Worm (Caenorhabditis elegans) whole organism, L4/young adult: ENCODE measurements around the gene R09A8.1.
"Not testable (repeated sequence)": the region's sequence is repeated elsewhere in the genome, so short reads cannot be mapped to it uniquely, and the experiment has no call there.

Experiments
- W03F9.2 ChIP-seq: fragments of 150-350 bp; optimal IDR thresholded peaks from 2 replicates; lab custom pipeline; 2014; ENCODE audit warnings: missing biosample characterization, missing genetic modification characterization
- dao-5 ChIP-seq: sonication (generic microtip); optimal IDR thresholded peaks from 2 replicates; lab custom pipeline; 2016; ENCODE audit warnings: missing genotype, missing genetic modification characterization, moderate library complexity, missing compliant biosample characterization
- him-1 ChIP-seq: sonication (generic microtip); optimal IDR thresholded peaks from 2 replicates; lab custom pipeline; 2016; ENCODE audit warnings: missing genotype, missing genetic modification reagents, missing genetic modification characterization, missing compliant biosample characterization

The R09A8.1 gene

DNA sequence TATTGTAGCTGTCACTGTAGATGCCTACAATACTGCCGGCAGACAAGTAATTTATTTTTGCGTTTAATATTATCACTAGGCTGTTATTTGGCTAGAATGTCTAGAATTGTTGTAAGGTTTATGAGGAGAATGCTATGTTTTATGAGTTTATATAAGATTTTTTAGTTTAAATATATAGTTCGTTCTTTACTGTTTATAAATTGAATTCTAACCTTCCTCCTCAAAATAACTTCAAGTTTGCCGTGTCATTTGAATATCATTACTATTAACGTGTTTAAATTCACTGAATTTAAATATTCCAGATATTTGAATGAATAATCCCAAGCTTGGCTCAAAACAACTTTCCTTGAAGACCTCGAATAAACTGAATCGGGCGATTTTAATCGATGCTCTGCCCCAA lies at the start of gene R09A8.1:
Gene R09A8.1 (plus strand): TSS at position 301 of the 400 bp plus-strand sequence.
- TF ChIP-seq dao-5, him-1, W03F9.2 (tag; lab: Kevin White, UChicago): not testable (repeated sequence)

ce11 chrX:12574473-12574872 lies 39.1 kb upstream of the R09A8.1 start, which contains the start of gene T24D5.1:
Gene T24D5.1 (plus strand): TSS chrX:12574773.
- no peak for TF ChIP-seq dao-5 (tag; lab: Kevin White, UChicago)
- no peak for TF ChIP-seq W03F9.2 (tag; lab: Kevin White, UChicago)
- no peak for TF ChIP-seq him-1 (tag; lab: Kevin White, UChicago)

- TF ChIP-seq him-1 (tag; lab: Kevin White, UChicago) (no peak), dao-5 (tag; lab: Kevin White, UChicago) (no peak), W03F9.2 (tag; lab: Kevin White, UChicago) (no peak)
Measured at ce11 chrX:12579774-12580173, 33.8 kb upstream of the R09A8.1 start, which contains the start of gene T24D5.3. Gene T24D5.3 (plus strand): TSS chrX:12580074.

DNA sequence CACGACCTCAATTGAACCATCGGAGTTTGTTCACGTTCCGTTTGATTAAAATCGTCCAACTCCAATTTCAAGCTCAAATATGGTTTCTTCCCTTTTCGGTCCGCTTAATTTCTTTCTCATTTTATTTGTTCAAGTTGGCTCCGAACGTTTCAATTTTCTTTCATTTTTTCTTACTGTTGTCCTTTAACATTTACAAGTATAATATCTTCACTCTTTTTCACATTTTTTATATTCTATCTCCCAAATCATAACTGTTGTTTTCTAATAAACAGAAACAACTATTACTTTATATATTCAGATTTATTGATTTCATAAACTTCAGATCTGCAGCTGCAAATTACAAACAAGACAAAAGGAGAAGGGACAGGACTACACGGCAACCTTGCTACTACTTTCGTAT lies 30.1 kb upstream of the R09A8.1 start:
- TF ChIP-seq W03F9.2 (tag; lab: Kevin White, UChicago) (no peak), dao-5 (tag; lab: Kevin White, UChicago) (no peak), him-1 (tag; lab: Kevin White, UChicago) (no peak)

DNA sequence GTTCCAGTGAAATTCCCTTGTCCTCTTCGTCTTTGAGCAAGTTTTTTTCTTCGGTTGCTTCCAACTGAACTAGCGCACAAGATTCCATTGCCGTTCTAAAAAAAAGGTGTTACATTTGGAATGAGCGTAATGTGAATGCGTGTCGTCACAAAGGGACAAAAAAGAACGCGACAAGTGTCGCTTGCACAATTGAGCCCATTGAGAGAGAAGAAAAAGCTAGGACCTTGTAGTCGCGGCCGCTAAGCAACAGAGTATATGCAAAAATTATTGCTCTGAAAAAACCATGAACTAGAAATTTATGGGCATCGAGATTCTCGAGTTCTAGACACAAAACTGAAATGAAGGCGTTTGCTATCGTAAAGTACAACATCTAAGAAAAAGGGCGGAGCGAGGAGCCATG lies 27.2 kb upstream of the R09A8.1 start, which contains the start of gene T24D5.2:
Gene T24D5.2 (minus strand): TSS at position 101 of the 400 bp plus-strand sequence.
- TF ChIP-seq him-1 (tag; lab: Kevin White, UChicago) (no peak), W03F9.2 (tag; lab: Kevin White, UChicago) (no peak), dao-5 (tag; lab: Kevin White, UChicago) (no peak)

- TF ChIP-seq him-1 (tag; lab: Kevin White, UChicago) (no peak), W03F9.2 (tag; lab: Kevin White, UChicago) (no peak), dao-5 (tag; lab: Kevin White, UChicago) (no peak)
Measured at ce11 chrX:12589503-12589902, 24.0 kb upstream of the R09A8.1 start.

- TF ChIP-seq him-1 (tag; lab: Kevin White, UChicago) (no peak), dao-5 (tag; lab: Kevin White, UChicago) (no peak), W03F9.2 (tag; lab: Kevin White, UChicago) (no peak)
Measured at ce11 chrX:12595217-12595616, 18.3 kb upstream of the R09A8.1 start.

DNA sequence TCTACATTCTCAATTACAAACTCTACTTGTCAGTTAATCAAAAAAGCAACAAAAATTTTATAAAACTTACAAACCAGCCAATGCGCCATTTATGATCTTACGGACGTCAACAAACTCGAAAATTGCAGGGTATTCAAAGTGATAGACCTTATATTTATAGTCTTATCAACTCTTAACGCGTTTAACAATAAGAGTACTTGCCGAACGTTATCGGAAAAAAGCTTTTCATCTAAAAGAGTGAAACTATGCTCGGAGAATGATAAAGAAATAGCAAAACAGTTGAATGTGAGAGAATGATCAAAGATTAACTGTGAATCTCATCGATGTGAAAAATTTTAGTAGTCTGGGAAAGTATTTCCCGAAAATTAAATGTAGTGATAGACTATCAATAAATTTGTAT lies 17.6 kb upstream of the R09A8.1 start:
- TF ChIP-seq dao-5 (tag; lab: Kevin White, UChicago) (no peak), him-1 (tag; lab: Kevin White, UChicago) (no peak), W03F9.2 (tag; lab: Kevin White, UChicago) (no peak)

DNA sequence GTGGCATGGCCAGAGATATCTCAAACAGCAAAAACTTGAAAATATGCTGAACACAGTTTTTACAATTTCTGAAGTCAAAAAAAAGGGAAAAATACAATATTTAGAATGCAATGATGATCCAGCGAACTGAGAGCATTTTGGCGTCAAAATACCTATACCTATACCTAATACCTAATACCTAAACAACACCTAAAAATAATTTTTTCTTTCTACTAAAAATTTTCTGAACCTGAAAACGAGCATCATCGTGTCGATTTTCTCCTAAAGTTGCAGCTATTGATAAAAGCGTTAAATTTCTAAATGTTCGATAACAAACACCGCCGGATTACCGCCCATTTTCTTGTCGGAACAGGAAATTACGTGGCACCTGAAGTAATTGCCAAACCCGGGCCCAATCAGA lies 16.7 kb upstream of the R09A8.1 start, which contains the start of gene T24D5.4:
Gene T24D5.4 (plus strand): TSS at position 301 of the 400 bp plus-strand sequence.
- no peak for TF ChIP-seq him-1 (tag; lab: Kevin White, UChicago)

ce11 chrX:12602611-12603010 lies 10.9 kb upstream of the R09A8.1 start:
- TF ChIP-seq him-1 (tag; lab: Kevin White, UChicago) (no peak), W03F9.2 (tag; lab: Kevin White, UChicago) (no peak), dao-5 (tag; lab: Kevin White, UChicago) (no peak)

DNA sequence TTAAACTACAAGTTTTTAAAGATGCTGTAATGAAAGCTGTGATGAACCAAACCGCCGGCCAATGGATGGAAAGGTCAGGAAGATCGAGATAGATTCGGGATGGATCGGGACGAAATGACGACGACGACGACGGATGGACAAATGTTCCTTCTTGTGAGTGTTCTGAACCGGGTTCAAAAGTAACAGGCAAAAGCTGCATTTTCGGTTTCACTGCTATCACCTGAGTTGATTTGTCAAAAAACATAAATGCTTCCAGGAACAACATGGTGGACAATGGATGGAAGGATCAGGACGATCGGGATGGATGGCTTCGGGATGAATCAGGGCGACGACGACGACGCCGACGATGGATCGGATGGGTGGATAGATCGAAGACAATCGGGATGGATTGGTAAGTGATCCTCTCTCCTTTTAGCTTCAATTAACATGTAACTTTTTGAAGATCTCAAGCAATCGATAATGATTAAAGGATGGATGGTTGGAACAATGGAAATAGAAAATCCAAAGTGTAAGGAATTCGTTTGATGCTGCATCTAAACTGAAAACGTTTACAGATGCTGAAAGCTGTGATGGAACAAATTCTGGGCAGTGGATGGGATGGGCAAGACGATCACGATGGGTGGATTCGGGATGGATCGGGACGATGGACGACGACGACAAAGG lies 10.1 kb upstream of the R09A8.1 start, which contains the start of the genes T24D5.6 and R09A8.9:
Gene T24D5.6 (plus strand): TSS at position 301 of the 663 bp plus-strand sequence.
Gene R09A8.9 (plus strand): TSS at position 613 of the 663 bp plus-strand sequence.
- no peak for TF ChIP-seq him-1 (tag; lab: Kevin White, UChicago)
- TF ChIP-seq W03F9.2 (tag; lab: Kevin White, UChicago): no peak
- no peak for TF ChIP-seq dao-5 (tag; lab: Kevin White, UChicago)

DNA sequence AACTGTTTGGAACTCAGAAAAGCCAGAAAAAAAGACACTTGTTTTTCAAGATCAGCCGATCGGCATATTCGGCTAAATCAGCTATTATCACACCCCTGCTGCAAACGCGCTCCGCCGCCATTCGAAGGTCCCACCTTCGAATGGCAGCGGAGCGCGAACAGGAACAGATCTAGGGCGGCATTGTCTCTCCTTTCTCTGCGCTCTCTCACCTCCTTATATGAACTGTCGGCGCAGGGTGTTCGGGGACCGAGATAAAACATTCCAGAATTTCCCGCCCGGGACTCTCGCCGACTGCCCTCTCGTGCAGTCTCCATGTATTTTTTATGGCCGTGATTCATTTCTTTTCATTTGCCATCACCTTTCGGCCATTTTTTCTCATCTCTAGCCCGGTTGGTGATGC lies 4.9 kb downstream of the R09A8.1 start:
- TF ChIP-seq W03F9.2 (tag; lab: Kevin White, UChicago): no peak
- TF ChIP-seq him-1 (tag; lab: Kevin White, UChicago): no peak
- no peak for TF ChIP-seq dao-5 (tag; lab: Kevin White, UChicago)

DNA sequence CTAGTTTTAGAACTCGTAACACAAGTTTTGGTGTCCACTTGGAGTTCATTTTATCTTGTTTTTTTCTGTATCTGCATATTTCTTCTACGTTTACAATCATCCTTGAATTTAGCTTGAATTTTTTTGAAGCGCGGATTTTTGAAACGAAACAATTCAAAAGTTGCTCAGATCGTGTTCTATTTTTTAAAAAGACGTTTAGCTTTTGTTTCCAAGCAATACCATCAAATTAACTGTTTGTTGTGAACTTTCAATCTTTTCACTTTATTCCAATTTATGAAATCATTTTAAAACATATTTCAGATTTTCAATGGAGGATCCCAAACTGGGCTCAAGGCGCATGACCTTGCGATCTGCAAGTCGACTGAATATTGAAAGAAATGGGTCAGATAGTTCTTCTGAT lies 5.6 kb downstream of the R09A8.1 start, which contains the start of gene R09A8.2:
Gene R09A8.2 (plus strand): TSS at position 301 of the 400 bp plus-strand sequence.
- TF ChIP-seq W03F9.2 (tag; lab: Kevin White, UChicago) (no peak), him-1 (tag; lab: Kevin White, UChicago) (no peak), dao-5 (tag; lab: Kevin White, UChicago) (no peak)

ce11 chrX:12620310-12620709 lies 6.8 kb downstream of the R09A8.1 start:
- no peak for TF ChIP-seq dao-5 (tag; lab: Kevin White, UChicago)
- TF ChIP-seq W03F9.2 (tag; lab: Kevin White, UChicago): no peak
- TF ChIP-seq him-1 (tag; lab: Kevin White, UChicago): no peak
